Worm (Caenorhabditis elegans) whole organism, mixed stage, embryonic: Measurements from ENCODE around the gene pelo-1.

Experiments
- M03D4.4 ChIP-seq: sonication (generic microtip); optimal IDR thresholded peaks from 2 replicates; lab custom pipeline; 2017; ENCODE audit warnings: mild to moderate bottlenecking, missing genetic modification characterization, missing compliant biosample characterization
- blmp-1 ChIP-seq: fragments of 150-350 bp; optimal IDR thresholded peaks from 2 replicates; lab custom pipeline; 2014; ENCODE audit warnings: missing biosample characterization, missing genetic modification characterization
- ceh-43 ChIP-seq: fragments of 200-800 bp; sonication (Bioruptor generic); optimal IDR thresholded peaks from 2 replicates; lab custom pipeline; 2018; ENCODE audit warnings: mild to moderate bottlenecking, missing genetic modification characterization, moderate library complexity, missing compliant biosample characterization
- ceh-83 ChIP-seq: fragments of 200-800 bp; sonication (Bioruptor generic); optimal IDR thresholded peaks from 2 replicates; lab custom pipeline; 2018; ENCODE audit warnings: mild to moderate bottlenecking, missing genetic modification characterization, missing compliant biosample characterization
- ces-1 ChIP-seq: fragments of 150-350 bp; optimal IDR thresholded peaks from 2 replicates; lab custom pipeline; 2014; ENCODE audit warnings: missing biosample characterization, missing genetic modification reagents, missing genetic modification characterization
- cnd-1 ChIP-seq: fragments of 200-800 bp; sonication (Bioruptor generic); optimal IDR thresholded peaks from 2 replicates; lab custom pipeline; 2018; ENCODE audit warnings: mild to moderate bottlenecking, missing genetic modification characterization, missing compliant biosample characterization
- drap-1 ChIP-seq: fragments of 200-800 bp; sonication (Bioruptor generic); optimal IDR thresholded peaks from 3 replicates; lab custom pipeline; 2018; ENCODE audit warnings: mild to moderate bottlenecking, missing genetic modification characterization, missing compliant biosample characterization
- elt-1 ChIP-seq: sonication (generic microtip); optimal IDR thresholded peaks from 2 replicates; lab custom pipeline; 2017; ENCODE audit warnings: missing genetic modification characterization, mild to moderate bottlenecking, missing compliant biosample characterization, antibody characterized with exemption, moderate library complexity, borderline replicate concordance; ENCODE audit not compliant: insufficient read depth
- elt-3 ChIP-seq: fragments of 150-350 bp; optimal IDR thresholded peaks from 2 replicates; lab custom pipeline; 2014; ENCODE audit warnings: missing biosample characterization, missing genetic modification characterization
- flh-1 ChIP-seq: fragments of 200-800 bp; sonication (Bioruptor generic); optimal IDR thresholded peaks from 2 replicates; lab custom pipeline; 2018; ENCODE audit warnings: mild to moderate bottlenecking, missing genetic modification characterization, moderate library complexity, missing compliant biosample characterization
- hlh-1 ChIP-seq: fragments of 150-350 bp; optimal IDR thresholded peaks from 2 replicates; lab custom pipeline; 2014; ENCODE audit warnings: missing biosample characterization, missing genetic modification reagents, missing genetic modification characterization
- lin-13 ChIP-seq: fragments of 150-350 bp; optimal IDR thresholded peaks from 2 replicates; lab custom pipeline; 2014; ENCODE audit warnings: missing biosample characterization, missing genetic modification characterization
- lin-32 ChIP-seq: fragments of 200-800 bp; sonication (Bioruptor generic); optimal IDR thresholded peaks from 2 replicates; lab custom pipeline; 2018; ENCODE audit warnings: mild to moderate bottlenecking, missing genetic modification characterization, missing compliant biosample characterization
- lsy-2 ChIP-seq: fragments of 150-350 bp; optimal IDR thresholded peaks from 2 replicates; lab custom pipeline; 2014; ENCODE audit warnings: missing biosample characterization, missing genetic modification characterization
- mab-5 ChIP-seq: fragments of 150-350 bp; optimal IDR thresholded peaks from 2 replicates; lab custom pipeline; 2014; ENCODE audit warnings: missing biosample characterization, missing genetic modification characterization
- mep-1 ChIP-seq: fragments of 150-350 bp; optimal IDR thresholded peaks from 2 replicates; lab custom pipeline; 2017; ENCODE audit warnings: missing biosample characterization, missing genetic modification reagents, missing genetic modification characterization, inconsistent platforms
- mls-2 ChIP-seq: sonication (generic microtip); optimal IDR thresholded peaks from 2 replicates; lab custom pipeline; 2016; ENCODE audit warnings: mild to moderate bottlenecking, missing genetic modification characterization, moderate library complexity, missing compliant biosample characterization
- nhr-12 ChIP-seq: fragments of 150-350 bp; optimal IDR thresholded peaks from 2 replicates; lab custom pipeline; 2014; ENCODE audit warnings: missing biosample characterization, missing genetic modification characterization
- nhr-2 ChIP-seq: fragments of 150-350 bp; optimal IDR thresholded peaks from 2 replicates; lab custom pipeline; 2014; ENCODE audit warnings: missing biosample characterization, missing genetic modification characterization
- nhr-237 ChIP-seq: fragments of 150-350 bp; optimal IDR thresholded peaks from 2 replicates; lab custom pipeline; 2014; ENCODE audit warnings: missing biosample characterization, missing genetic modification characterization
- nhr-76 ChIP-seq: sonication (generic microtip); optimal IDR thresholded peaks from 2 replicates; lab custom pipeline; 2017; ENCODE audit warnings: missing biosample characterization, missing genetic modification characterization
- pha-4 ChIP-seq: fragments of 150-350 bp; optimal IDR thresholded peaks from 2 replicates; lab custom pipeline; 2018; ENCODE audit warnings: missing biosample characterization, missing genetic modification reagents, missing genetic modification characterization
- sem-2 ChIP-seq: fragments of 200-800 bp; sonication (Bioruptor generic); optimal IDR thresholded peaks from 2 replicates; lab custom pipeline; 2018; ENCODE audit warnings: mild to moderate bottlenecking, missing genetic modification characterization, missing compliant biosample characterization
- snpc-4 ChIP-seq: fragments of 150-350 bp; optimal IDR thresholded peaks from 2 replicates; lab custom pipeline; 2014; ENCODE audit warnings: missing biosample characterization, missing genetic modification characterization
- sptf-1 ChIP-seq: sonication (generic microtip); optimal IDR thresholded peaks from 2 replicates; lab custom pipeline; 2017; ENCODE audit warnings: mild to moderate bottlenecking, missing genetic modification characterization, moderate library complexity, missing compliant biosample characterization
- tbx-8 ChIP-seq: fragments of 200-800 bp; sonication (Bioruptor generic); optimal IDR thresholded peaks from 2 replicates; lab custom pipeline; 2018; ENCODE audit warnings: mild to moderate bottlenecking, missing genetic modification characterization, moderate library complexity, missing compliant biosample characterization
- unc-120 ChIP-seq: sonication (generic microtip); optimal IDR thresholded peaks from 2 replicates; lab custom pipeline; 2017; ENCODE audit warnings: missing genetic modification characterization, missing compliant biosample characterization; ENCODE audit not compliant: poor library complexity, severe bottlenecking
- unc-39 ChIP-seq: fragments of 150-350 bp; optimal IDR thresholded peaks from 2 replicates; lab custom pipeline; 2014; ENCODE audit warnings: missing biosample characterization, missing genetic modification characterization
- unc-62 ChIP-seq: fragments of 150-350 bp; optimal IDR thresholded peaks from 2 replicates; lab custom pipeline; 2014; ENCODE audit warnings: missing biosample characterization, missing genetic modification reagents, missing genetic modification characterization
- zip-8 ChIP-seq: fragments of 150-350 bp; optimal IDR thresholded peaks from 2 replicates; lab custom pipeline; 2014; ENCODE audit warnings: missing biosample characterization, missing genetic modification characterization
- ztf-11 ChIP-seq: fragments of 150-350 bp; optimal IDR thresholded peaks from 2 replicates; lab custom pipeline; 2014; ENCODE audit warnings: missing biosample characterization, missing genetic modification characterization

Gene pelo-1

DNA sequence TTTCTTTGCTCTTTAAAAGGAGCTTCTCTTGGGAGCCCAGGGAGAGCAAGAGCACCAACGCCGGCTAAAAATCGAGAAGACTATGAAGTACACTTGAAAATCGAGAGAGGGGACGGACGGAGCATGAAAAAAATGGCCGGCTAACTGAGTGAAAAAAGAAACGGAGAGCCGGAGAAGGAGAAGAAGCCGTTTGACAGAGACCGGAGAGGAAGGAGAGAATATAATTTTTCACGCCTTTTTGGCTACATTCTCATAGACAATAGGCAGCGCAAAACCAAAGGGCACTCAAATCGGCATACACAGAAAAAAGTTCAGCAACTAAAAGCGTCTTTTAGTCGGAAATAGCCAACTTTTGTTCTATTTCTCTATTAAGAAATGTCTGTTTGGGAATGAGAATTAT, 17.5 kb upstream of the pelo-1 start:
- TF ChIP-seq elt-3 (no peak), lsy-2 (no peak)
- TF ChIP-seq, all 35 proteins: peak for 0

DNA sequence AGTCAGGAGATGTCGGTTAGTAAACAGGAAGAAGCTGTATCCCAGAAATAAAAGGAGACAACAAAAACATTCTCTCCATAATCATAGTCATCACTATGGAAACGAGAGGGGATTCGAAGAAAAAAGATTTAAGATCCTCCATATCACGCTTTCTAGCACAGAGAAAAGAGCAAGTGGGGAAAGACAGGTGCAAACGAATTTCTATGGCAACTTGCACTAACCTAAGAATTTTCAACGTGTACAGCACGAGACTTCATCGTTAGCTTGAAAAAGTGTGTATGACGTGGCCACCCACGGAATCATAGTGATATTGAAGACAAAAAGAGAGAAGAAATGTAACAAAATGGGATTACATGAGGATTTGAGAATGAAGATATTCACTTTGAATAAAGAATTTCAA, 16.8 kb upstream of the pelo-1 start:
- TF ChIP-seq mab-5 (tag; lab: Kevin White, UChicago): no peak
- TF ChIP-seq cnd-1: no peak
- no peak for TF ChIP-seq unc-62 (GFP tag; lab: Kevin White, UChicago)
- TF ChIP-seq zip-8 (tag; lab: Kevin White, UChicago): no peak
- TF ChIP-seq nhr-12: no peak
- no peak for TF ChIP-seq blmp-1 (tag; lab: Kevin White, UChicago)
- TF ChIP-seq M03D4.4 (tag; lab: Kevin White, UChicago): no peak
- no peak for TF ChIP-seq pha-4 (tag; lab: Kevin White, UChicago)
- TF ChIP-seq unc-39 (tag; lab: Kevin White, UChicago): no peak
- no peak for TF ChIP-seq hlh-1 (tag; lab: Kevin White, UChicago)
- no peak for TF ChIP-seq ceh-43

DNA sequence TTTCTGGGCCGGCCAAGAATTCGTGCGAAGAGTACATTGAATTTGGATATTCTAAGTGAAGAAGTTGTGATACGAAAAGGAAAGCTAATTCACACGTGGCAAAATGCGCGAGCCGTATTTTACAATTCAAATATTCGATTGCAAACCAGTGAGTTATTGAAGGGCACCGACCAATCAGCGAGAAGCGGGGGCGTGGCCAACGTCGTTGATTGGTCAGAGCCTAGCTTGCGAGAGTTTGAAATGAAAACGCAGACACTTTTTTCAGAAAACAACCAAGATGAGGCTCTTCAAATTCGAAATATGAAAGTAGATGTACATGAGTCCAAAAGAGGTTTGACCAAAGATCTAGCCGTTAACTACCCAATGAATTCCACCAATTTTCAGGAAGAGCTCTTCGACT, 6.6 kb upstream of the pelo-1 start:
- no peak for TF ChIP-seq sem-2 (GFP tag; lab: Kevin White, UChicago)
- no peak for TF ChIP-seq snpc-4
- no peak for TF ChIP-seq mep-1 (tag; lab: Kevin White, UChicago)
- TF ChIP-seq elt-1 (tag; lab: Kevin White, UChicago): no peak
- TF ChIP-seq nhr-76 (tag; lab: Kevin White, UChicago): no peak
- no peak for TF ChIP-seq flh-1 (GFP tag; lab: Kevin White, UChicago)
- no peak for TF ChIP-seq sptf-1 (tag; lab: Kevin White, UChicago)
- no peak for TF ChIP-seq nhr-237 (tag; lab: Kevin White, UChicago)
- no peak for TF ChIP-seq blmp-1 (tag; lab: Kevin White, UChicago)
- TF ChIP-seq ztf-11 (tag; lab: Kevin White, UChicago): no peak
- TF ChIP-seq drap-1: no peak

DNA sequence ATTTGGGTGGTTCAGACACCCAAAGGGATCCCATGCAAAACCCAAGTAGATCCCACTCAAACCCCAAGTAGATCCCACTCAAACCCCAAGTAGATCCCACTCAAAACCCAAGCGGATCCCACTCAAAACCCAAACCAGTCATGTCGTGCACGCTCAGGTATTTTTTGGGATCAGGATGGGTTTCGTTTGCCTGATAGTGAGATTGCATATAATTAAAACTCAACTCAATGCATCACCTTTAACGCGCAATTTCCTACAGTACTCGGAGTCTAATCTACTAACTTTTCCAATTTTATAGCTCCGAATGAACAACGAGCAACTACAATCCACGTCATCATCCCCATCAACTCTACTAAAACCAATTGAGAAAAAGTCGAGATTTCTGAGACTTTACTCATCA, 5.2 kb upstream of the pelo-1 start, which contains the start of gene phlp-2:
Gene phlp-2, plus strand, starts transcription at position 301 of the 400 bp plus-strand sequence.
- TF ChIP-seq elt-1 (tag; lab: Kevin White, UChicago): no peak
- TF ChIP-seq mep-1 (tag; lab: Kevin White, UChicago): no peak
- TF ChIP-seq unc-39 (tag; lab: Kevin White, UChicago): no peak
- no peak for TF ChIP-seq nhr-2 (tag; lab: Kevin White, UChicago)
- no peak for TF ChIP-seq lin-13
- TF ChIP-seq ceh-43: no peak
- TF ChIP-seq tbx-8 (GFP tag; lab: Kevin White, UChicago): no peak
- no peak for TF ChIP-seq elt-3
- TF ChIP-seq ces-1 (GFP tag; lab: Kevin White, UChicago): no peak
- TF ChIP-seq unc-120 (tag; lab: Kevin White, UChicago): no peak
- TF ChIP-seq cnd-1: no peak
- no peak for TF ChIP-seq nhr-12
- TF ChIP-seq snpc-4: no peak
- TF ChIP-seq ceh-83 (GFP tag; lab: Kevin White, UChicago): no peak
- no peak for TF ChIP-seq sem-2 (GFP tag; lab: Kevin White, UChicago)

DNA sequence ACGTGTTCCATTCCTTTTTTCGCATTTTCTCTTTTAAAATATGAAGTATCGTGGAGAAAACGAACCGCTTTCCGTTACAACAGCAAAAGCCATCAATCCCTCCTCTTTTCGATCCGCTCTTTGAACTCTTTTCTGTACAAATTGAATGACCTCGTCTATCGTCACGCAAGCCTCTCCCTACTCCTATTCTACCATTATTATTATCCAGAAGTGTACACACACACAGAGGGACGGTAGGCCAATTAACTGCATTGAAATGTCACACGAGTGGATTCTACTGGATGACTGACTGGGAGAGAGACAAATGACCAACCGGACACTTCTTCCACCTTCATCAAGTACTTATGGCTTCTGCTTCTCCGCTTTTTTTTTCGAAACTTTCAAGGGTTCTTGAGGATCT, 4.2 kb upstream of the pelo-1 start:
- TF ChIP-seq unc-39 (tag; lab: Kevin White, UChicago): no peak
- no peak for TF ChIP-seq nhr-12
- no peak for TF ChIP-seq lin-32 (GFP tag; lab: Kevin White, UChicago)
- TF ChIP-seq mep-1 (tag; lab: Kevin White, UChicago): no peak
- TF ChIP-seq snpc-4: no peak
- no peak for TF ChIP-seq ztf-11 (tag; lab: Kevin White, UChicago)
- TF ChIP-seq sptf-1 (tag; lab: Kevin White, UChicago): no peak
- no peak for TF ChIP-seq blmp-1 (tag; lab: Kevin White, UChicago)
- no peak for TF ChIP-seq ceh-43
- no peak for TF ChIP-seq hlh-1 (tag; lab: Kevin White, UChicago)
- no peak for TF ChIP-seq mls-2 (tag; lab: Kevin White, UChicago)
- TF ChIP-seq unc-62 (GFP tag; lab: Kevin White, UChicago): no peak
- TF ChIP-seq ceh-83 (GFP tag; lab: Kevin White, UChicago): no peak
- no peak for TF ChIP-seq cnd-1
- TF ChIP-seq, all 35 proteins: peak for 0
